Worm (Caenorhabditis elegans) whole organism, L3 larva: ENCODE data around the gene eif-3.F.

ENCODE experiments used
- R02D3.7 ChIP-seq: fragments of 150-350 bp; optimal IDR thresholded peaks from 2 replicates; lab custom pipeline; 2014; ENCODE audit warnings: missing biosample characterization, missing genetic modification characterization
- ZK546.5 ChIP-seq: sonication (generic microtip); optimal IDR thresholded peaks from 2 replicates; lab custom pipeline; 2017; ENCODE audit warnings: missing biosample characterization, missing genetic modification characterization
- ama-1 ChIP-seq: fragments of 150-350 bp; optimal IDR thresholded peaks from 2 replicates; lab custom pipeline; 2018
- elt-2 ChIP-seq: sonication (generic microtip); optimal IDR thresholded peaks from 2 replicates; lab custom pipeline; 2016; ENCODE audit warnings: missing genetic modification reagents, mild to moderate bottlenecking, missing genetic modification characterization, missing compliant biosample characterization
- fkh-10 ChIP-seq: sonication (generic microtip); optimal IDR thresholded peaks from 2 replicates; lab custom pipeline; 2017; ENCODE audit warnings: missing biosample characterization, missing genetic modification reagents, missing genetic modification characterization
- nfya-1 ChIP-seq: sonication (generic microtip); optimal IDR thresholded peaks from 2 replicates; lab custom pipeline; 2017; ENCODE audit warnings: missing genetic modification characterization, mild to moderate bottlenecking, missing compliant biosample characterization, antibody characterized with exemption, moderate library complexity; ENCODE audit not compliant: insufficient read depth
- pqm-1 ChIP-seq: fragments of 150-350 bp; optimal IDR thresholded peaks from 2 replicates; lab custom pipeline; 2017; ENCODE audit warnings: missing biosample characterization, missing genetic modification characterization, inconsistent platforms
- zag-1 ChIP-seq: fragments of 150-350 bp; optimal IDR thresholded peaks from 2 replicates; lab custom pipeline; 2014; ENCODE audit warnings: missing biosample characterization, missing genetic modification characterization

- no peak for TF ChIP-seq pqm-1 (tag; lab: Kevin White, UChicago)
- no peak for TF ChIP-seq elt-2 (tag; lab: Kevin White, UChicago)
- TF ChIP-seq nfya-1 (tag; lab: Kevin White, UChicago): no peak
- no peak for TF ChIP-seq zag-1 (tag; lab: Kevin White, UChicago)
- TF ChIP-seq ama-1 (lab: Kevin White, UChicago): no peak
- no peak for TF ChIP-seq fkh-10 (GFP tag; lab: Kevin White, UChicago)
- TF ChIP-seq R02D3.7 (tag; lab: Kevin White, UChicago): no peak
- TF ChIP-seq ZK546.5 (tag; lab: Kevin White, UChicago): no peak
Measured at ce11 chrII:9310204-9310603, 21.2 kb upstream of the eif-3.F start, which contains the start of gene cam-1.
